Fruit fly (Drosophila melanogaster) ovary, adult (tissue): ENCODE measurements around the gene CG15530.
A peak's percentile ranks its signal among the peaks of the same experiment; 100 is the strongest.

Source experiments
- CG17801 ChIP-seq: fragments of 200-800 bp; optimal IDR thresholded peaks from 2 replicates; lab custom pipeline; 2019; ENCODE audit warnings: missing biosample characterization, mild to moderate bottlenecking, missing genetic modification characterization, moderate library complexity; ENCODE audit not compliant: partially characterized antibody

The CG15530 gene

DNA sequence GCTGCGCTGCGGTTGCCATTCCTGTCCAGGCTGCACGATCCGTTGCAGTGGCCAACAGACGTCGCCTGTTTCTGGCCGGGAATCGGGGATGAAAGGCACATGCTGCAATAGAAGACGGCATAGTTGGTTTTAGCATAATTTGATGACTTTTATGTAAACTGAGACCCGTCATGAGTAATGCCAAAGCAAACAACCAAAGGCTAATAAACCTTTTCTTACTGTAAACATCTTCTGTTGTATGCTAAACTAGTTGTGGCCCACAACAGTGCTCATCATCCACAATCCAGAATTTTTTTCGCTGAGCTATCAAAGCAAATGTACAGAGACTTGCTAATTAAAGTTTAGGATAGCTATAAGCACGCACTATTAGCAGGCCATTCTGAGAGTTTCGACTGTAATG is 21.1 kb downstream of the CG15530 start:
- no peak for TF ChIP-seq CG17801 (GFP tag; lab: Kevin White, UChicago)

DNA sequence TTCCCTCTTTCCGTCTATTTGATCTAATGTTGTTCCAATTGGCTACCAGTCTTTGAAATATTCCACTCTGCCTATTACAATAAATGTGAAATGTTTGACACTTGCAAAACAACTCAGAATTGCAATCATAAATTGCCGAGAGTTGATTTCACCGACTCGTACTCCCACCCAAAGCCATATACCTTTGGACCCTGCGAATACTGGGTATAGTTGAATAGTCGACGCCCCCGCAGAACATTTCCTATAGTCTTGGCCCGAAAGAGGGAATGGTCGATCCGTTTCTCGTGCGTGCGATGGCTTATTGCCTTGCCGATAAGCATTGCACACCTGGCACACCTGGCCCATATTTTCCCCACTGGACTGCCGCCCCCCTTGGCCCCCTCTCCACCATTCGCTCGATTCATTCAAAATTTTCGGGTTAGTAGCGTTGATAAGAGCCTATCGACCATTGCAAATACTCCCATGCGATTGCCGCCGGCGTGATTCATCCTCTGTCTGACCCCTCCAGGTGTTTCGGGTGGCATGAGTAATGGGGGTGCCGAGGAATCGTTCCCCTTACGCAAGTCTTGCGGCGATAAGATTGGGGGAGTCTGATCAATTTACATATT is 22.5 kb downstream of the CG15530 start:
- TF ChIP-seq CG17801 (GFP tag; lab: Kevin White, UChicago), result no peak

DNA sequence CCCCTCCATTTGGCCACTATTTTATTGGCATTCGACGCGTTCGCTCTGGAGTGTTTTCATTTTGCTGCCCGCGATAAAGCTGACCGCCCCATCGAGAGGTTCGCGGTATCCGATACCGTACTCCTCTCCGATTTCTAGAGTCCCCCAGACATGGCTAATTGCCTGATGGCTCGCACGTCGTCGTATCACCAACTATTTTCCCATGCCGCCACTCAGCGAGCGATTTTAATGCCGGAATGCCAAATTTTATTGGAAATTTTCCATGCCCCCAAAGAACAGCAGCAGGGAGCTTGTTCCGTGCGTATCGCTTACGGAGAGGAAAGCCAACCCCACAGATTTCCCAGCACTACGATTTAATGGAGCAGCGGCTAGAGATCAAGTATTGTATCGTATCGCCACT is 23.4 kb downstream of the CG15530 start:
- TF ChIP-seq CG17801 (GFP tag; lab: Kevin White, UChicago), result no peak

DNA sequence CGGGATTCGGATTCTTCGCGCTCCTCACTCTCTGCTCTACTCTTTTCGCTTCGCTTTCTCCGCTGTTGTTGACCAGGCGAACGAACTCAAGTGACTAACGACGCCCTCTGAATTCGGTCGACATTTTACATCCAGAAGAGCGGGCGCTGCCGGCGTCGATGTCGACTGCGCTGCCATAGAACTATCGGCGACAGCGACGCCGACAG is 25.1 kb downstream of the CG15530 start, which contains the start of gene CG9743:
CG9743 (minus strand) TSS at position 101 of the 206 bp plus-strand sequence.
- no peak for TF ChIP-seq CG17801 (GFP tag; lab: Kevin White, UChicago)

DNA sequence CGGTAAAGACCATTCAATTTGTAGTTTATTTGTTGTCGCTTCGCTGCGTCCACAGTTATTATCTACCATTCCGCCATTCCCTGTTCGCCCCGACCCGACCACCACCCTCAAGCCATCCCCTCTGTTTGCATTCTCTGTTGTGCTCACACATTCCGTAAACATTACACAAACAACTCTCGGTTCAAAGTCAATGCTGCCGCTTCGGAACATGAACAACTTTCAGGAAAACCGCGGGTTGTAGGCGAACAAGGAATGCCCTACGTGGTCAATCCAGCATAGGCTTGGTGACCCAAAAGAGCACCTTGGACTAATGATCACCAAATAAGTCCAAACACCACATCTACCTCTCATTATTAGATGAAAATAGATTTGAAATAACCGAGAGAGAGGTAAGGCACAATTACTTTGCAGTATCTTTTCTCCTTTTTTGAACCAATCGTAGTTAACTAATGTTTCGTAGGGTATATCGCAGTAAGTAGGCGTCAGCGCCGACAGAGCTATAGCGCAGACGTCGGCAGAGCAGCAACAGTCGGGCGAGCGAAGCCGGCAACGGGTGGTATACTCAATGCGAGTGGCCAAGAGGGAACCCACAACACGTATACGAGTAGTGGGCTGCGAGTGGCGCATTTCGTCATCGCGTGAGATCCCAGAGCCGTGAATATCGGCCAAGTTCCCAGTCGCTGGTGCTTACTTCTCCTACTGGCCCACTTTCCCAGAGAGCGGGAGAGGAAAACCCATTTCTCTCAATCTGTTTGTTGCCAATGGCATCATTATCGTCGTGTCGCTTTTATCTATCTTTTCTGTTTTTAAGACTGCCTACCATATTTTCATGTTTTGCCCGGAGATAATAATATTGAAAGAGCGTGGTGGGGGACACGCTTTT is 25.7 kb downstream of the CG15530 start:
- TF ChIP-seq CG17801 (GFP tag; lab: Kevin White, UChicago), result peak; percentile 70

DNA sequence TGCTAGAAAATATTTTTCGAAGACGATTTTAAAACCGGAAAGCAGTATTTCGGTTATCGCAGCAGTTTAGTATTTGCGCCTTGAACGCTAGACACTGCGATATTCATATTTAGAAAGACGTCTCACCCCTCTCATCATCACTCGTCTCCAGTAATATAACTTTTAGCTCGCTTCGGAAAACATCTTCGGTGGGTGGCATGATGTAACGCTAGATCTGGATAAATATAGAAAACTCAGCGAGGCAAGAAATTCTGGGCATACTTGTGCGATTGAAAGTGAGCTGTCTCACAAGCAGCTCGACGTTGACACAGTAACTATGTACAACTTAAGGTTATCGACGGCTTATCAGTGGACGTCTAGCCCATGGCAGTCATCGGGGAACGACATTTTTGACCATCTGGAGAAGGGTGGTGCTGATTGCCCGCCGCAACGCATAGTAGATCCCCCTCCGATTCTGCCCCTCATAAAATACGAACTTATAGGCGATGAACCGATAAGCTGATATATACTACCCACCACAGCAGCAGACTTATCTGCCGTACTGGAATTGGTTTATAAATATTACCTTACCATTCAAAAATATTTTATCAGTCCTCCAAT is 26.4 kb downstream of the CG15530 start:
- no peak for TF ChIP-seq CG17801 (GFP tag; lab: Kevin White, UChicago)

DNA sequence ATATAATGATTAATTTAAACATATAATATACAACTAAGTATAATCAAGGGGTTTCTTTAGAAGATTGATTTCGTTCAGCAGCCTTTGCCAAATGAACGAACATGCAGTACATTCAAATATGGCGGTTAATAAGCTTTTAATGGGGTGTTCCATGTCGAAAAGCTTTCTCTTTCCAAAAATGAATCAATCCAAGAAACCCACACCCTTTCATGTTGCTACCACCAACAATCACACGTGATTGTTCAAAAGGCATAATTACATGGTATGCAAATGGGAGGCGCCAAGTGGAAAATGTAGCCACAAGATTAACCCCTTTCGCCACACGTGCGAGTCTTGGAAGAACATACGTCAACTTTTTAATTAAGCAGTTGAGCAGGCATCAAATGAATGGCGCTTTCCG is 28.3 kb downstream of the CG15530 start:
- TF ChIP-seq CG17801 (GFP tag; lab: Kevin White, UChicago), result peak; percentile 25

DNA sequence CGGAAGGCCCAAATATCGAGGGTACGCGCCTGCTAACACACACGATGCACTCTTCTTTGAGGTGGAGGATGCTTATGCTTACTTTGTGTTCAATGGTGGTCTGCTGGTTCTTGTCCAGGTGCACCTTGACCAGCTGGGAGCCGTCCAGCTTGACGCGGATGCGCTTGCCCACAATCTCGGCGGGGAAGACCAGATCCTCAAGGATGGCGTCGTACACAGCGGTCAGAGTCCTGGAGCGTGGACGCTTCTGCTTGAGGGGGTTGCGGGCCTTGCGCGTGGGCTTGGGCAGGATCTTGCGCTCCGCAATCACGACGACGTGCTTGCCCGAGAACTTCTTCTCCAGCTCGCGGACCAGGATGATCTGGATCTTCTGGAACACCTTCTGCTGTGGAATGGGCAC is 30.3 kb downstream of the CG15530 start:
- TF ChIP-seq CG17801 (GFP tag; lab: Kevin White, UChicago), result no peak

DNA sequence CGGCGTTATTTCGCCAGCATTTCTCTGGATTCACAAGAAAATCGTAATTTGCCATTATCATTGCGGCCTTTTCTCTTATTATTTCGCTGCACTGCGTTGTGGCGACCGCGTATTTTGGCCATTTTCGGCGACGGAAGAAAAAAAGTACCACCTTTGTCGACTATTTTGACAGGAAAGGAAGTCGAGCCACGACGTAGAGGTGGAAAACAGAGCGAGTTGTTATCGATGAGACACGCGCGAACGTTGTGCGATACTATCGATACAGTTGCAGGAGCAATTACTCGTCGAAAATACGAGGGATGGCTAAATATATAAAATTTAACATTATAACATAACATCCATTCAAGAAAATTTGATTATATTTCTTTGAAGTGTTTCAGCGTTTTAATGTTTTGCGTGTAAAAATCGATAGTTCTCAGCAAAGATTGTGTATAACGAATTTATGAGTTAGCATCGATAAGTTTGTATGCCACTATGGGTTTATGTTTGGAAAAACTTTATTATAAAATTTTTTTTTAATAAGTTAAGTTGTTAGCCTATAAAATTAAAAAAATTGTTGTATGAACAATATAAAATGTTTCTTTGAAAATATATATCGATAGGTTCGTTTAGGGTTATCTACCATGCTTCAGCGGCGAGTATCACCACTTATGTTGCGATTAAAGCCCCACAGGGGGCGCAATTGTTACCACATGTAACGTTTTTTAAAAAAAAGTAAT is 31.2 kb downstream of the CG15530 start, which contains the start of gene RpS7:
RpS7 (minus strand) TSS at position 255 of the 719 bp plus-strand sequence.
- TF ChIP-seq CG17801 (GFP tag; lab: Kevin White, UChicago), result peak; percentile 86

DNA sequence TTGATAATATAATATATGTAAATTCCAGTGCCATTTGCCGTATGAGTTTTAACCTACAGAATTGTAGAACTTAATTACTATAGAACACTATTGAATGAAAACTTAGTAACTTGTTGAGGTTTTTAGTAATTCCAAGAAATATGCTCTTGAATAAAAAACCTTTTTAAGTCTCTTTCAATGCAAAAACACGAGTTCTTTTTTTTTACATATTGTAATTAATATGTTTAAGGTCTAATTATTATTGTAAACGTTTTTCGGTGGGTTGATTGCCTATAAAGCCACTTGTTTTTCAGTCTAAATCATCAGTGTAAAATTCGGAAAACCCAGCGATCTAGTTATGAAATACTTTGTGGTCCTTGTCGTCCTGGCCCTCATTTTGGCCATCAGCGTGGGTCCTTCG is 32.0 kb downstream of the CG15530 start, which contains the start of gene Anp:
Anp (plus strand) TSS at position 301 of the 400 bp plus-strand sequence.
- TF ChIP-seq CG17801 (GFP tag; lab: Kevin White, UChicago), result no peak

DNA sequence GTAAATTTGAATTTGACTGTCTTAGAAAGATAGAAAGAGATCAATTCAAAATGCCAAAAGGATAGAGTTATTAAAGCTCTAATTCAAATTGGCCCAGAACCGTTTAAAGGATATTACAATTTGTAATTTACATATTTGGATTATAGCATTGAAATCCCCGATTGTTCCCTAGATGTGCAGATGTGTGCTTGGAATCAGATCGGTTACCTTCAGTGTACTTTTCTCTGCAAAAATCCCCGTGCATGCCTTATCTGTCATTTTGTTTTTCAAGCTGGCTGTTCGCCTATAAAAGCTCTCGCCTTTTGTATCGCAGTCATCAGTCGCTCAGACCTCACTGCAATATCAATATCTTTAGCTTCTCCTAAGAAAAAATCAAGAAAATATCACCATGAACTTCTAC is 32.9 kb downstream of the CG15530 start, which contains the start of gene CecA1:
CecA1 (plus strand) TSS at position 315 of the 400 bp plus-strand sequence.
- TF ChIP-seq CG17801 (GFP tag; lab: Kevin White, UChicago), result no peak

DNA sequence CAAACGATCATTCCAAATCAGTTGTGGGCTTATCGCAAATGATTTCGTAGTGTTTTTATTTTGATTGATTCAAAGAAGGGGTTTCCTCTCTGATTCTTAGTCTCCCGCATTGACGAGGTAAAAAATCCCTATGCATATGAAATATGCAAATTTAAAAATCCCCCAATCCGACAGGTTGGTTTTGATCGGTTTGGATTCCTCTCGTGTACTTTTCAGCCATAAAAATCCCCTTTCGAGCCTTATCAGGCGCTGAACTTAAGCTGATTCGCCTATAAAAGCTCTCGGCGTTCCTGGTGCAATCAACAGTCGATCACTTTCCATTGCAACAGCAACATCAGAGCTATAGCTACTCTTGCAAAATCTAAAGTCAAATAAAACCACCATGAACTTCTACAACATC is 34.2 kb downstream of the CG15530 start, which contains the start of gene CecA2:
CecA2 (plus strand) TSS at position 301 of the 400 bp plus-strand sequence.
- no peak for TF ChIP-seq CG17801 (GFP tag; lab: Kevin White, UChicago)

DNA sequence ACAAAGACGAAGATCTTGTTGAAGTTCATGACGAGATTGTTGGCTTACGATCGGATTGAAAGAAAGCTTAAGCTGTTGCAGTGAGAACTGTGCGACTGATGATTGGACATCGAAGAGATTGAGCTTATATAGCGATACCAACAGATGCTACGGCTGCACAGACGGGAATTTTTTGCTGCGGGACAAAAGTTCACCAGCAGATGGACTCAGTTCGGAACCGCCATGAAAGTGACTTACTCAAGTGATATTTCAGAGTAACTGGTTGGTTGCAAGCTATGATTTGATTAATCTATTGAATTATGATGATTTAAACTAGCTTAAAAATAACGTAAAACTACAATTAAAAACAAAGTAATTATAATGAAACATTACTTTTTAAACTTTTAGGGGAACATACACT is 36.0 kb downstream of the CG15530 start, which contains the start of gene CecB:
CecB (minus strand) TSS at position 101 of the 400 bp plus-strand sequence.
- TF ChIP-seq CG17801 (GFP tag; lab: Kevin White, UChicago), result no peak

DNA sequence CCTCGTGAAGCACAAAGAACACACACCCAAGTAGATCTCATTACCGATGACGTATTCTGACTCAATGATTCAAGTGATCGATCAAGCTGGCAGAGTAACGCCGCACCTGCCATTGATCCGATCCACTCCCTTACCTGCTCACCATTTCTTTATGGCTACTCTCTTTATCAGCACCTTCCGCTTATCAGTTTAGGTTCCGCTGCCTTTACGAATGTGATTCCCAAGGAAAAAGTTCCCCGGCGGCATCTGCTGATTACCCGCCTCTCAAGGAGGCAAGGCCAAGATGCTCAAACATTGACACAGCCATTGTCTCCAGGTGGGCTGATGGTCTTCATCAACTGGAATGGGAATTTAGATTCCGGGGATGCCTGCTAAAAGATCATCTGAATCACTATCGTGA is 37.3 kb downstream of the CG15530 start:
- no peak for TF ChIP-seq CG17801 (GFP tag; lab: Kevin White, UChicago)

DNA sequence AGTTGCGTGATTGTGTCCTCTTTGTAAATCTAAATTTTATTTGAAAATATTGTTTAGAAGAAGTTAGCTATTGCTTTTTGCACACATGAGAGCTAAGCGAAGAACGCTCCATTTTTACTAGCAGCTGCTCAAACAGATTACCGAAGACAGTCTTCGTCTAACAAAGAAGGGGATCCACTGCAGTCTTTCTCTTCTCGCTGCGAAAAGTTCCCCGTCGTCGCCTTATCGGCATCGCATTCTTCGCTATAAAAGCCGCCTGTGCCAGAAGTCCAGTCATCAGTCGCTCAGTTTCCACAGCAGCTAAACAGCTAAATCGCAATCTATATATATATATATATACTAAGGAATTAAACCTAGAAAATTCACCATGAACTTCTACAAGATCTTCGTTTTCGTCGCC is 38.5 kb downstream of the CG15530 start, which contains the start of gene CecC:
CecC (plus strand) TSS at position 275 of the 400 bp plus-strand sequence.
- TF ChIP-seq CG17801 (GFP tag; lab: Kevin White, UChicago), result no peak
